Fruit fly (Drosophila melanogaster) Kc167 (cell line): Measurements from ENCODE around the gene Cpr78Cc.

Experiments
- Myc ChIP-seq: fragments of >200 bp; optimal IDR thresholded peaks from 2 replicates; lab custom pipeline; 2017; ENCODE audit warnings: missing external identifiers
- Sin3A ChIP-seq: fragments of >200 bp; optimal IDR thresholded peaks from 2 replicates; lab custom pipeline; 2018; ENCODE audit warnings: missing external identifiers
- insv ChIP-seq: fragments of >200 bp; optimal IDR thresholded peaks from 3 replicates; lab custom pipeline; 2018; ENCODE audit warnings: missing external identifiers

DNA sequence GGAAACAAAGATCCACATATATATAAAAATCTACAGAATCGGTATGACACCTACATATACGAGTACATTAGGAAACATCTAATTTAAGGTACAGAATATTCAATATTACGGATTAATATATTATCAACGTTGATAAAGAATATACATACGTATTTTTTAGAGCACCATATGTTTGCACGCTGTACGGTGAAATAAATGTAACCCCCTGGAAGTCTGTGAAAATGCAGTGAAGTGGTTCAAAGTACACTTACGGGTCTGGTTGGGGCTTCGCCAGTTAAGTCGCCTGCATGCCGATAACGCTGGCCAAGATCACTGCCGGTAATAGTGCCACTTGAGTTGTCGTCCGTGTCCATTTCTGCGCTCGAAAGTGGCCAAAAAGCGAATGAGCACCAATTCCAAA lies 3.3 kb downstream of the Cpr78Cc start:
- TF ChIP-seq Sin3A (lab: Kevin White, UChicago): no peak
- no peak for TF ChIP-seq insv (lab: Kevin White, UChicago)
- TF ChIP-seq Myc (lab: Kevin White, UChicago): no peak
